Fruit fly (Drosophila melanogaster) whole organism, embryonic: ENCODE results near the gene CG11470.

Experiments used
- Blimp-1 ChIP-seq: fragments of 200-800 bp; sonication (Bioruptor generic); optimal IDR thresholded peaks from 3 replicates; lab custom pipeline; 2018; ENCODE audit warnings: missing biosample characterization, missing genetic modification characterization, mild to moderate bottlenecking, moderate library complexity, missing genetic modification reagents
- CG1024 ChIP-seq: fragments of 200-800 bp; sonication (Bioruptor generic); IDR thresholded peaks from 2 replicates; pipeline ENCODE4 v1.3.6; 2022; ENCODE audit warnings: missing biosample characterization, missing genetic modification characterization
- CG10366 ChIP-seq: fragments of 200-800 bp; sonication (Bioruptor generic); IDR thresholded peaks from 2 replicates; pipeline ENCODE4 v1.3.6; 2022; ENCODE audit warnings: missing biosample characterization, missing genetic modification characterization
- CG10979 ChIP-seq: fragments of 200-800 bp; sonication (Bioruptor generic); optimal IDR thresholded peaks from 2 replicates; lab custom pipeline; 2018; ENCODE audit warnings: missing biosample characterization, mild to moderate bottlenecking, missing genetic modification characterization, moderate library complexity
- CG12219 ChIP-seq: fragments of 200-800 bp; sonication (Bioruptor generic); optimal IDR thresholded peaks from 3 replicates; lab custom pipeline; 2018; ENCODE audit warnings: missing biosample characterization, mild to moderate bottlenecking, missing genetic modification characterization
- CG12391 ChIP-seq: fragments of 200-800 bp; sonication (Bioruptor generic); optimal IDR thresholded peaks from 3 replicates; lab custom pipeline; 2018; ENCODE audit warnings: missing biosample characterization, mild to moderate bottlenecking, missing genetic modification characterization, moderate library complexity
- CG12659 ChIP-seq: fragments of 200-800 bp; sonication (Bioruptor generic); optimal IDR thresholded peaks from 3 replicates; lab custom pipeline; 2017; ENCODE audit warnings: mild to moderate bottlenecking, missing biosample characterization, missing genetic modification reagents, missing genetic modification characterization
- CG12744 ChIP-seq: fragments of 200-800 bp; sonication (Bioruptor generic); optimal IDR thresholded peaks from 2 replicates; lab custom pipeline; 2016; ENCODE audit warnings: missing biosample characterization, missing genetic modification characterization
- CG12769 ChIP-seq: fragments of 200-800 bp; sonication (Bioruptor generic); optimal IDR thresholded peaks from 2 replicates; lab custom pipeline; 2019; ENCODE audit warnings: missing biosample characterization, mild to moderate bottlenecking, missing genetic modification characterization, moderate library complexity
- CG14667 ChIP-seq: fragments of 200-800 bp; sonication (Bioruptor generic); IDR thresholded peaks from 2 replicates; pipeline ENCODE4 v1.3.6; 2022; ENCODE audit warnings: missing biosample characterization, missing genetic modification characterization
- CG15269 ChIP-seq: fragments of 200-800 bp; sonication (Bioruptor generic); optimal IDR thresholded peaks from 2 replicates; lab custom pipeline; 2018; ENCODE audit warnings: missing biosample characterization, mild to moderate bottlenecking, missing genetic modification characterization, moderate library complexity
- CG1529 ChIP-seq: fragments of 200-800 bp; sonication (Bioruptor generic); optimal IDR thresholded peaks from 3 replicates; lab custom pipeline; 2018; ENCODE audit warnings: missing biosample characterization, missing genetic modification characterization
- CG17829 ChIP-seq: fragments of 200-800 bp; optimal IDR thresholded peaks from 2 replicates; lab custom pipeline; 2019; ENCODE audit warnings: missing biosample characterization, mild to moderate bottlenecking, missing genetic modification characterization, moderate library complexity
- CG32767 ChIP-seq: fragments of 200-800 bp; sonication (Bioruptor generic); IDR thresholded peaks from 2 replicates; pipeline ENCODE4 v1.3.6; 2022; ENCODE audit warnings: missing biosample characterization, missing genetic modification characterization
- CG33557 ChIP-seq: fragments of 200-800 bp; sonication (Bioruptor generic); optimal IDR thresholded peaks from 2 replicates; lab custom pipeline; 2019; ENCODE audit warnings: missing biosample characterization, mild to moderate bottlenecking, missing genetic modification characterization, moderate library complexity
- CG3838 ChIP-seq: fragments of 200-800 bp; sonication (Bioruptor generic); optimal IDR thresholded peaks from 3 replicates; lab custom pipeline; 2016; ENCODE audit warnings: missing biosample characterization, missing genetic modification characterization
- CG4282 ChIP-seq: fragments of 200-800 bp; sonication (Bioruptor generic); optimal IDR thresholded peaks from 2 replicates; lab custom pipeline; 2016; ENCODE audit warnings: missing biosample characterization, missing genetic modification characterization
- CG43689 ChIP-seq: fragments of 200-800 bp; sonication (Bioruptor generic); IDR thresholded peaks from 2 replicates; pipeline ENCODE4 v1.3.6; 2022; ENCODE audit warnings: missing biosample characterization, missing genetic modification characterization
- CG5180 ChIP-seq: fragments of 200-800 bp; sonication (Bioruptor generic); optimal IDR thresholded peaks from 3 replicates; lab custom pipeline; 2017; ENCODE audit warnings: missing biosample characterization, missing genetic modification characterization, mild to moderate bottlenecking, moderate library complexity, missing genetic modification reagents
- CG6254 ChIP-seq: fragments of 200-800 bp; sonication (Bioruptor generic); optimal IDR thresholded peaks from 3 replicates; lab custom pipeline; 2017; ENCODE audit warnings: mild to moderate bottlenecking, missing biosample characterization, missing genetic modification reagents, missing genetic modification characterization
- CG7556 ChIP-seq: fragments of 200-800 bp; sonication (Bioruptor generic); optimal IDR thresholded peaks from 2 replicates; lab custom pipeline; 2017; ENCODE audit warnings: missing biosample characterization, mild to moderate bottlenecking, missing genetic modification characterization
- Dref ChIP-seq: fragments of 200-800 bp; sonication (Bioruptor generic); IDR thresholded peaks from 2 replicates; pipeline ENCODE4 v1.3.6; 2022; ENCODE audit warnings: missing biosample characterization, missing genetic modification characterization
- Fer3 ChIP-seq: fragments of 200-800 bp; sonication (Bioruptor generic); optimal IDR thresholded peaks from 2 replicates; lab custom pipeline; 2018; ENCODE audit warnings: missing biosample characterization, mild to moderate bottlenecking, missing genetic modification characterization, moderate library complexity
- HLH3B ChIP-seq: fragments of 200-800 bp; sonication (Bioruptor generic); IDR thresholded peaks from 2 replicates; pipeline ENCODE4 v1.3.6; 2022; ENCODE audit warnings: missing biosample characterization, missing genetic modification characterization
- HLHmδ ChIP-seq: fragments of 200-800 bp; sonication (Bioruptor generic); optimal IDR thresholded peaks from 2 replicates; lab custom pipeline; 2018; ENCODE audit warnings: missing biosample characterization, mild to moderate bottlenecking, missing genetic modification characterization, moderate library complexity
- Hey ChIP-seq: fragments of 200-800 bp; sonication (Bioruptor generic); optimal IDR thresholded peaks from 3 replicates; lab custom pipeline; 2018; ENCODE audit warnings: missing biosample characterization, mild to moderate bottlenecking, missing genetic modification characterization
- Hmr ChIP-seq: fragments of 200-800 bp; sonication (Bioruptor generic); optimal IDR thresholded peaks from 3 replicates; lab custom pipeline; 2017; ENCODE audit warnings: mild to moderate bottlenecking, missing biosample characterization, missing genetic modification reagents, missing genetic modification characterization
- Hr78 ChIP-seq, 2 experiments: fragments of 200-800 bp in 1 of 2; fragments of >200 bp in 1 of 2; sonication (Bioruptor generic) in 1 of 2; optimal IDR thresholded peaks; 2 replicates each; lab custom pipeline; 2017 to 2019; ENCODE audit warnings: missing biosample characterization in 2 of 2, missing genetic modification characterization in 2 of 2, mild to moderate bottlenecking in 1 of 2, moderate library complexity in 1 of 2
- NC2β ChIP-seq: fragments of 200-800 bp; sonication (Bioruptor generic); optimal IDR thresholded peaks from 2 replicates; lab custom pipeline; 2016; ENCODE audit warnings: missing biosample characterization, missing genetic modification characterization
- Oli ChIP-seq: fragments of 200-800 bp; sonication (Bioruptor generic); optimal IDR thresholded peaks from 2 replicates; lab custom pipeline; 2018; ENCODE audit warnings: missing biosample characterization, mild to moderate bottlenecking, missing genetic modification characterization, moderate library complexity
- PHDP ChIP-seq: fragments of 200-800 bp; sonication (Bioruptor generic); optimal IDR thresholded peaks from 3 replicates; lab custom pipeline; 2018; ENCODE audit warnings: missing biosample characterization, mild to moderate bottlenecking, missing genetic modification characterization, moderate library complexity
- Ptx1 ChIP-seq: fragments of 200-800 bp; sonication (Bioruptor generic); IDR thresholded peaks from 2 replicates; pipeline ENCODE4 v1.3.6; 2022; ENCODE audit warnings: missing biosample characterization, missing genetic modification characterization
- Spps ChIP-seq: fragments of 200-800 bp; sonication (Bioruptor generic); optimal IDR thresholded peaks from 2 replicates; lab custom pipeline; 2018; ENCODE audit warnings: missing biosample characterization, mild to moderate bottlenecking, missing genetic modification characterization
- Ssrp ChIP-seq: fragments of 200-800 bp; sonication (Bioruptor generic); optimal IDR thresholded peaks from 2 replicates; lab custom pipeline; 2018; ENCODE audit warnings: missing biosample characterization, mild to moderate bottlenecking, missing genetic modification characterization, moderate library complexity
- ase ChIP-seq: fragments of 200-800 bp; sonication (Bioruptor generic); IDR thresholded peaks from 3 replicates; pipeline ENCODE4 v1.3.6; 2022; ENCODE audit warnings: missing biosample characterization, missing genetic modification characterization
- az2 ChIP-seq: fragments of 200-800 bp; sonication (Bioruptor generic); optimal IDR thresholded peaks from 3 replicates; lab custom pipeline; 2016; ENCODE audit warnings: missing biosample characterization, missing genetic modification characterization
- ci ChIP-seq: fragments of 200-800 bp; sonication (Bioruptor generic); IDR thresholded peaks from 3 replicates; pipeline ENCODE4 v1.3.6; 2022; ENCODE audit warnings: missing biosample characterization, missing genetic modification characterization
- cwo ChIP-seq: fragments of 200-800 bp; sonication (Bioruptor generic); optimal IDR thresholded peaks from 3 replicates; lab custom pipeline; 2017; ENCODE audit warnings: missing biosample characterization, missing genetic modification characterization, mild to moderate bottlenecking, moderate library complexity, missing genetic modification reagents
- dimm ChIP-seq: fragments of 200-800 bp; sonication (Bioruptor generic); IDR thresholded peaks from 2 replicates; pipeline ENCODE4 v1.3.6; 2022; ENCODE audit warnings: missing biosample characterization, missing genetic modification characterization
- dm ChIP-seq: fragments of 200-800 bp; sonication (Bioruptor generic); optimal IDR thresholded peaks from 3 replicates; lab custom pipeline; 2016; ENCODE audit warnings: missing biosample characterization, missing genetic modification characterization
- dpn ChIP-seq, 2 experiments: fragments of 200-800 bp; sonication (Bioruptor generic); optimal IDR thresholded peaks; 3 replicates each; lab custom pipeline; 2016; ENCODE audit warnings: missing biosample characterization in 2 of 2, missing genetic modification characterization in 2 of 2
- dysf ChIP-seq: fragments of 200-800 bp; sonication (Bioruptor generic); IDR thresholded peaks from 3 replicates; pipeline ENCODE4 v1.3.6; 2022; ENCODE audit warnings: missing biosample characterization, missing genetic modification characterization
- gfzf ChIP-seq: fragments of 200-800 bp; sonication (Bioruptor generic); optimal IDR thresholded peaks from 2 replicates; lab custom pipeline; 2016; ENCODE audit warnings: missing biosample characterization, mild to moderate bottlenecking, missing genetic modification characterization, moderate library complexity
- gsb-n ChIP-seq: fragments of 200-800 bp; sonication (Bioruptor generic); optimal IDR thresholded peaks from 3 replicates; lab custom pipeline; 2018; ENCODE audit warnings: missing biosample characterization, mild to moderate bottlenecking, missing genetic modification characterization
- h ChIP-seq: fragments of >200 bp; optimal IDR thresholded peaks from 2 replicates; lab custom pipeline; 2017
- ind ChIP-seq: fragments of 200-800 bp; sonication (Bioruptor generic); optimal IDR thresholded peaks from 3 replicates; lab custom pipeline; 2016; ENCODE audit warnings: missing biosample characterization, missing genetic modification characterization
- kni ChIP-seq: fragments of 200-800 bp; sonication (Bioruptor generic); optimal IDR thresholded peaks from 3 replicates; lab custom pipeline; 2017; ENCODE audit warnings: mild to moderate bottlenecking, missing biosample characterization, missing genetic modification reagents, missing genetic modification characterization
- lbe ChIP-seq: fragments of 200-800 bp; sonication (Bioruptor generic); optimal IDR thresholded peaks from 2 replicates; lab custom pipeline; 2016; ENCODE audit warnings: missing biosample characterization, mild to moderate bottlenecking, missing genetic modification characterization
- nerfin-1 ChIP-seq: fragments of 200-800 bp; sonication (Bioruptor generic); optimal IDR thresholded peaks from 3 replicates; lab custom pipeline; 2019; ENCODE audit warnings: missing biosample characterization, mild to moderate bottlenecking, missing genetic modification characterization, moderate library complexity
- tio ChIP-seq: fragments of 200-800 bp; sonication (Bioruptor generic); optimal IDR thresholded peaks from 2 replicates; lab custom pipeline; 2017; ENCODE audit warnings: missing biosample characterization, missing genetic modification characterization, inconsistent platforms

Gene CG11470

DNA sequence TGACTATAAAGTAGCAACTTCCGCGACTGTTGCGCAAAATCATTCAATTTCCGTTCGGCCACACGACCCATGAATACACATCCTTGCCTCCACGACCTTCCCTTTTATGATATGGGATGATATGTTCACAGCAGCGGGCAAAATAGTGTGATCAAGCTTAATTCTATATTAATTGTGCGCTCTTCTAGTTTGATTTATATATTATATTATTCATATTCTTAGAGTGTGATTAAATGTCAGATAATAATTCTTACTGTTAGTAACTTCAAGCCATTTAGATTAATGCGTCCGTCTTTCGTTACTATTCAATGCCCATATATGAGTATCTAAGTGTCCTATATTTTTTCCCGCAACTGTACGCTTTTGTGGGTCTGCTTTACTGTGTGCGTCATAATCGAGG lies 8.1 kb downstream of the CG11470 start (continued):
- TF ChIP-seq gfzf (GFP tag; lab: Kevin White, UChicago) (no peak), tio (peak; percentile 16), CG43689 (GFP tag; lab: Robert Waterston, UW) (no peak), Oli (tag; lab: Kevin White, UChicago) (peak; percentile 48), CG32767 (GFP tag; lab: Robert Waterston, UW) (no peak), CG6254 (peak; percentile 60), CG5180 (no peak), dpn (GFP tag; optimal IDR thresholded peaks at IDR 0.05; lab: Kevin White, UChicago) (peak in 1 of 2 experiments; percentile 31), nerfin-1 (tag; lab: Kevin White, UChicago) (peak; percentile 54), Blimp-1 (GFP tag; lab: Kevin White, UChicago) (peak; percentile 53), CG12769 (tag; lab: Kevin White, UChicago) (no peak), CG10366 (GFP tag; lab: Robert Waterston, UW) (no peak), az2 (GFP tag; lab: Kevin White, UChicago) (peak; percentile 45), CG7556 (GFP tag; lab: Kevin White, UChicago) (peak; percentile 61), PHDP (tag; lab: Kevin White, UChicago) (peak; percentile 44), Hey (tag; lab: Kevin White, UChicago) (peak; percentile 6), ci (0 out of 3 replicates have a peak, but pooled peaks have one; percentile 24), CG12219 (peak; percentile 15), Fer3 (tag; lab: Kevin White, UChicago) (peak; percentile 0), ind (GFP tag; lab: Kevin White, UChicago) (peak; percentile 25), lbe (no peak), CG1529 (peak; percentile 29), CG33557 (GFP tag; lab: Kevin White, UChicago) (peak; percentile 64), CG17829 (peak; percentile 53), ase (GFP tag; lab: Robert Waterston, UW) (no peak), Ptx1 (GFP tag; lab: Robert Waterston, UW) (no peak), gsb-n (peak; percentile 47), h (no peak), CG12391 (tag; lab: Kevin White, UChicago) (peak; percentile 55), CG3838 (no peak), dimm (no peak), cwo (GFP tag; lab: Kevin White, UChicago) (peak; percentile 24), CG1024 (GFP tag; lab: Robert Waterston, UW) (no peak), HLHmδ (GFP tag; lab: Kevin White, UChicago) (no peak), CG12744 (GFP tag; lab: Kevin White, UChicago) (no peak), Hmr (GFP tag; lab: Kevin White, UChicago) (peak; percentile 26), CG14667 (no peak), dysf (GFP tag; lab: Robert Waterston, UW) (0 out of 3 replicates have a peak, but pooled peaks have one; percentile 18), kni (GFP tag; lab: Kevin White, UChicago) (no peak), CG15269 (tag; lab: Kevin White, UChicago) (peak; percentile 44), CG4282 (GFP tag; lab: Kevin White, UChicago) (no peak), Hr78 (GFP tag; optimal IDR thresholded peaks at IDR 0.05; lab: Kevin White, UChicago) (no peak), NC2β (GFP tag; lab: Kevin White, UChicago) (no peak), CG10979 (peak; percentile 75), HLH3B (GFP tag; lab: Robert Waterston, UW) (0 out of 2 replicates have a peak, but pooled peaks have one; percentile 30), Spps (tag; lab: Kevin White, UChicago) (peak; percentile 1), Ssrp (peak; percentile 53), CG12659 (GFP tag; lab: Kevin White, UChicago) (peak; percentile 10), Dref (GFP tag; lab: Robert Waterston, UW) (no peak), dm (GFP tag; lab: Kevin White, UChicago) (no peak)
